Fruit fly (Drosophila melanogaster) whole organism, larva: ENCODE measurements around the gene Tk.

ENCODE experiments used
- noc ChIP-seq: fragments of 200-800 bp; sonication (Bioruptor generic); optimal IDR thresholded peaks from 3 replicates; lab custom pipeline; 2019; ENCODE audit warnings: missing biosample characterization, mild to moderate bottlenecking, missing genetic modification characterization, moderate library complexity

The Tk gene

dm6 chr3R:11984441-11984840 lies 20.8 kb downstream of the Tk start, which contains the start of gene CG3397:
Gene CG3397 (minus strand): TSS chr3R:11984541.
- TF ChIP-seq noc (tag; lab: Kevin White, UChicago): no peak

dm6 chr3R:11982547-11982946 lies 22.7 kb downstream of the Tk start:
- no peak for TF ChIP-seq noc (tag; lab: Kevin White, UChicago)

- no peak for TF ChIP-seq noc (tag; lab: Kevin White, UChicago)
Measured at dm6 chr3R:11981962-11982361, 23.3 kb downstream of the Tk start, which contains the start of gene CG12224. Gene CG12224 (minus strand): TSS chr3R:11982062.

dm6 chr3R:11979879-11980571 lies 25.2 kb downstream of the Tk start, which contains the start of gene CG18547:
Gene CG18547 (minus strand): TSS chr3R:11980390.
- no peak for TF ChIP-seq noc (tag; lab: Kevin White, UChicago)

dm6 chr3R:11978278-11978677 lies 27.0 kb downstream of the Tk start:
- TF ChIP-seq noc (tag; lab: Kevin White, UChicago): no peak

- TF ChIP-seq noc (tag; lab: Kevin White, UChicago): no peak
Measured at dm6 chr3R:11977336-11977678, 28.0 kb downstream of the Tk start.

- no peak for TF ChIP-seq noc (tag; lab: Kevin White, UChicago)
Measured at dm6 chr3R:11976556-11977335, 28.5 kb downstream of the Tk start, which contains the start of gene CG10005. Gene CG10005 (minus strand): TSS chr3R:11977197.

- no peak for TF ChIP-seq noc (tag; lab: Kevin White, UChicago)
Measured at dm6 chr3R:11974631-11975030, 30.6 kb downstream of the Tk start, which contains the start of gene Tango9. Gene Tango9 (minus strand): TSS chr3R:11974910.

- TF ChIP-seq noc (tag; lab: Kevin White, UChicago): no peak
Measured at dm6 chr3R:11973826-11974225, 31.4 kb downstream of the Tk start.

- TF ChIP-seq noc (tag; lab: Kevin White, UChicago): no peak
Measured at dm6 chr3R:11971394-11971793, 33.9 kb downstream of the Tk start, which contains the start of gene GC2. Gene GC2 (plus strand): TSS chr3R:11971694.

dm6 chr3R:11969217-11969616 lies 36.1 kb downstream of the Tk start:
- TF ChIP-seq noc (tag; lab: Kevin White, UChicago): peak; percentile 35

dm6 chr3R:11968030-11968753 lies 37.1 kb downstream of the Tk start:
- peak; percentile 15 for TF ChIP-seq noc (tag; lab: Kevin White, UChicago)

dm6 chr3R:11967262-11968029 lies 37.8 kb downstream of the Tk start, which contains the start of the genes CG12213 and GC1:
Gene CG12213 (minus strand): TSS chr3R:11967691.
Gene GC1 (plus strand): TSS chr3R:11967708.
- no peak for TF ChIP-seq noc (tag; lab: Kevin White, UChicago)

dm6 chr3R:11964000-11964399 lies 41.3 kb downstream of the Tk start:
- TF ChIP-seq noc (tag; lab: Kevin White, UChicago): no peak

dm6 chr3R:11962739-11963214 lies 42.5 kb downstream of the Tk start, which contains the start of the genes CG3281 and aurA:
Gene CG3281 (minus strand): TSS chr3R:11962805.
Gene aurA (plus strand): TSS chr3R:11963124.
- TF ChIP-seq noc (tag; lab: Kevin White, UChicago): peak; percentile 74
